Worm (Caenorhabditis elegans): Measurements from ENCODE around the gene adh-1.

Gene adh-1

ce11 chrV:11897604-11898003 is 9.6 kb downstream of the adh-1 start:
- TF ChIP-seq tbx-8 (GFP tag; optimal IDR thresholded peaks at IDR 0.05) (no peak), cnd-1 (tag; optimal IDR thresholded peaks at IDR 0.05) (no peak), bed-3 (GFP tag; optimal IDR thresholded peaks at IDR 0.05) (no peak), zip-8 (tag; optimal IDR thresholded peaks at IDR 0.05) (no peak), sem-2 (GFP tag; optimal IDR thresholded peaks at IDR 0.05) (no peak), flh-1 (GFP tag; optimal IDR thresholded peaks at IDR 0.05) (no peak), elt-3 (tag; optimal IDR thresholded peaks at IDR 0.05) (no peak), nhr-76 (tag; optimal IDR thresholded peaks at IDR 0.05) (no peak), unc-39 (tag; optimal IDR thresholded peaks at IDR 0.05) (no peak), lsy-2 (tag; optimal IDR thresholded peaks at IDR 0.05) (no peak), ceh-83 (GFP tag; optimal IDR thresholded peaks at IDR 0.05) (no peak), hlh-1 (tag; optimal IDR thresholded peaks at IDR 0.05) (no peak), ces-1 (GFP tag; optimal IDR thresholded peaks at IDR 0.05) (no peak), nhr-237 (tag; optimal IDR thresholded peaks at IDR 0.05) (no peak), nhr-2 (tag; optimal IDR thresholded peaks at IDR 0.05) (no peak), lin-32 (GFP tag; optimal IDR thresholded peaks at IDR 0.05) (no peak), elt-1 (tag; optimal IDR thresholded peaks at IDR 0.05; ENCODE audit: borderline replicate concordance, insufficient read depth) (no peak)

- TF ChIP-seq hlh-1 (tag; optimal IDR thresholded peaks at IDR 0.05) (no peak), blmp-1 (tag; optimal IDR thresholded peaks at IDR 0.05) (peak; percentile 15), snpc-4 (tag; optimal IDR thresholded peaks at IDR 0.05) (no peak), nhr-76 (tag; optimal IDR thresholded peaks at IDR 0.05) (no peak), cnd-1 (tag; optimal IDR thresholded peaks at IDR 0.05) (no peak), elt-1 (tag; optimal IDR thresholded peaks at IDR 0.05; ENCODE audit: borderline replicate concordance, insufficient read depth) (peak; percentile 12), ceh-39 (tag; optimal IDR thresholded peaks at IDR 0.05) (no peak), tbx-8 (GFP tag; optimal IDR thresholded peaks at IDR 0.05) (no peak), bed-3 (GFP tag; optimal IDR thresholded peaks at IDR 0.05) (no peak)
Measured at ce11 chrV:11899149-11899548, 11.1 kb downstream of the adh-1 start, which contains the start of gene sma-1. Gene sma-1 (plus strand): TSS chrV:11899449.

ce11 chrV:11900127-11900526 is 12.1 kb downstream of the adh-1 start:
- TF ChIP-seq lin-32 (GFP tag; optimal IDR thresholded peaks at IDR 0.05) (no peak), ceh-43 (GFP tag; optimal IDR thresholded peaks at IDR 0.05) (no peak), blmp-1 (tag; optimal IDR thresholded peaks at IDR 0.05) (no peak), ztf-11 (tag; optimal IDR thresholded peaks at IDR 0.05) (no peak), lin-13 (tag; optimal IDR thresholded peaks at IDR 0.05) (no peak), M03D4.4 (tag; optimal IDR thresholded peaks at IDR 0.05) (no peak), zip-8 (tag; optimal IDR thresholded peaks at IDR 0.05) (no peak), ces-1 (GFP tag; optimal IDR thresholded peaks at IDR 0.05) (no peak), tbx-8 (GFP tag; optimal IDR thresholded peaks at IDR 0.05) (no peak), bed-3 (GFP tag; optimal IDR thresholded peaks at IDR 0.05) (no peak), nhr-2 (tag; optimal IDR thresholded peaks at IDR 0.05) (no peak), pha-4 (tag; optimal IDR thresholded peaks at IDR 0.05) (no peak), unc-39 (tag; optimal IDR thresholded peaks at IDR 0.05) (no peak), cnd-1 (tag; optimal IDR thresholded peaks at IDR 0.05) (no peak), nhr-237 (tag; optimal IDR thresholded peaks at IDR 0.05) (no peak), unc-120 (tag; optimal IDR thresholded peaks at IDR 0.05; ENCODE audit: poor library complexity, severe bottlenecking) (no peak), mab-5 (tag; optimal IDR thresholded peaks at IDR 0.05) (no peak)

- TF ChIP-seq hlh-1 (tag; optimal IDR thresholded peaks at IDR 0.05) = no peak
- no peak for TF ChIP-seq nhr-2 (tag; optimal IDR thresholded peaks at IDR 0.05)
- no peak for TF ChIP-seq mab-5 (tag; optimal IDR thresholded peaks at IDR 0.05)
- no peak for TF ChIP-seq ham-2 (GFP tag; optimal IDR thresholded peaks at IDR 0.05)
- no peak for TF ChIP-seq sem-2 (GFP tag; optimal IDR thresholded peaks at IDR 0.05)
- no peak for TF ChIP-seq ceh-39 (tag; optimal IDR thresholded peaks at IDR 0.05)
- TF ChIP-seq nhr-28 (tag; optimal IDR thresholded peaks at IDR 0.05) = no peak
- TF ChIP-seq elt-1 (tag; optimal IDR thresholded peaks at IDR 0.05; ENCODE audit: borderline replicate concordance, insufficient read depth) = no peak
- TF ChIP-seq snpc-4 (tag; optimal IDR thresholded peaks at IDR 0.05) = no peak
- no peak for TF ChIP-seq lin-13 (tag; optimal IDR thresholded peaks at IDR 0.05)
- TF ChIP-seq sptf-1 (tag; optimal IDR thresholded peaks at IDR 0.05) = no peak
- no peak for TF ChIP-seq pha-4 (tag; optimal IDR thresholded peaks at IDR 0.05)
- TF ChIP-seq lsy-2 (tag; optimal IDR thresholded peaks at IDR 0.05) = no peak
- TF ChIP-seq flh-1 (GFP tag; optimal IDR thresholded peaks at IDR 0.05) = no peak
- no peak for TF ChIP-seq M03D4.4 (tag; optimal IDR thresholded peaks at IDR 0.05)
- no peak for TF ChIP-seq tbx-8 (GFP tag; optimal IDR thresholded peaks at IDR 0.05)
- no peak for TF ChIP-seq blmp-1 (tag; optimal IDR thresholded peaks at IDR 0.05)
- no peak for TF ChIP-seq nhr-12 (tag; optimal IDR thresholded peaks at IDR 0.05)
Measured at ce11 chrV:11901260-11901659, 13.2 kb downstream of the adh-1 start.

ce11 chrV:11902161-11902560 is 14.1 kb downstream of the adh-1 start:
- TF ChIP-seq nhr-2 (tag; optimal IDR thresholded peaks at IDR 0.05) (no peak), lsy-2 (tag; optimal IDR thresholded peaks at IDR 0.05) (no peak), lin-32 (GFP tag; optimal IDR thresholded peaks at IDR 0.05) (no peak), elt-1 (tag; optimal IDR thresholded peaks at IDR 0.05; ENCODE audit: borderline replicate concordance, insufficient read depth) (peak; percentile 79), mep-1 (tag; optimal IDR thresholded peaks at IDR 0.05) (no peak), nhr-28 (tag; optimal IDR thresholded peaks at IDR 0.05) (no peak), ceh-83 (GFP tag; optimal IDR thresholded peaks at IDR 0.05) (no peak)

Measured in whole organism, mixed stage, embryonic.